Fruit fly (Drosophila melanogaster) whole organism, embryonic: ENCODE measurements around the gene Rgl.

ENCODE experiments used
- Ada2b ChIP-seq: fragments of 200-800 bp; sonication (Bioruptor generic); IDR thresholded peaks from 2 replicates; pipeline ENCODE4 v1.3.6; 2022; ENCODE audit warnings: missing biosample characterization, missing genetic modification characterization
- B-H1 ChIP-seq: fragments of 200-800 bp; sonication (Bioruptor generic); IDR thresholded peaks from 3 replicates; pipeline ENCODE4 v1.3.6; 2022; ENCODE audit warnings: missing biosample characterization, missing genetic modification characterization
- CG11504 ChIP-seq: fragments of 200-800 bp; sonication (Bioruptor generic); optimal IDR thresholded peaks from 3 replicates; lab custom pipeline; 2019; ENCODE audit warnings: missing biosample characterization, mild to moderate bottlenecking, missing genetic modification characterization, moderate library complexity
- CG14965 ChIP-seq: fragments of 200-800 bp; sonication (Bioruptor generic); optimal IDR thresholded peaks from 2 replicates; lab custom pipeline; 2016; ENCODE audit warnings: missing biosample characterization, missing genetic modification characterization, borderline replicate concordance
- CG15479 ChIP-seq: fragments of 200-800 bp; sonication (Bioruptor generic); optimal IDR thresholded peaks from 3 replicates; lab custom pipeline; 2019; ENCODE audit warnings: missing biosample characterization, mild to moderate bottlenecking, missing genetic modification characterization, moderate library complexity
- CG1602 ChIP-seq: fragments of 200-800 bp; sonication (Bioruptor generic); optimal IDR thresholded peaks from 3 replicates; lab custom pipeline; 2016; ENCODE audit warnings: missing biosample characterization, missing genetic modification characterization
- CG18476 ChIP-seq: fragments of 200-800 bp; sonication (Bioruptor generic); optimal IDR thresholded peaks from 2 replicates; lab custom pipeline; 2016; ENCODE audit warnings: missing biosample characterization, mild to moderate bottlenecking, missing genetic modification characterization
- CG2712 ChIP-seq: fragments of 200-800 bp; optimal IDR thresholded peaks from 3 replicates; lab custom pipeline; 2019; ENCODE audit warnings: missing biosample characterization, mild to moderate bottlenecking, missing genetic modification characterization, moderate library complexity
- CG31365 ChIP-seq: fragments of 200-800 bp; sonication (Bioruptor generic); optimal IDR thresholded peaks from 2 replicates; lab custom pipeline; 2018; ENCODE audit warnings: missing biosample characterization, mild to moderate bottlenecking, missing genetic modification characterization
- CG31441 ChIP-seq: fragments of 200-800 bp; sonication (Bioruptor generic); IDR thresholded peaks from 2 replicates; pipeline ENCODE4 v1.3.6; 2022; ENCODE audit warnings: missing biosample characterization, missing genetic modification characterization
- CG42726 ChIP-seq: fragments of 200-800 bp; sonication (Bioruptor generic); IDR thresholded peaks from 2 replicates; pipeline ENCODE4 v1.3.6; 2022; ENCODE audit warnings: missing biosample characterization, missing genetic modification characterization; ENCODE audit not compliant: partially characterized antibody
- CG4730 ChIP-seq: fragments of 200-800 bp; sonication (Bioruptor generic); IDR thresholded peaks from 2 replicates; pipeline ENCODE4 v1.3.6; 2022; ENCODE audit warnings: missing biosample characterization, missing genetic modification characterization
- CG7357 ChIP-seq: fragments of 200-800 bp; sonication (Bioruptor generic); IDR thresholded peaks from 3 replicates; pipeline ENCODE4 v1.3.6; 2022; ENCODE audit warnings: missing biosample characterization, missing genetic modification characterization
- CG8290 ChIP-seq, 3 experiments: fragments of 200-800 bp; sonication (Bioruptor generic); optimal IDR thresholded peaks; 2 replicates each; lab custom pipeline; 2016 to 2019; ENCODE audit warnings: missing biosample characterization in 3 of 3, missing genetic modification characterization in 3 of 3, mild to moderate bottlenecking in 2 of 3, moderate library complexity in 1 of 3
- CG8944 ChIP-seq: fragments of 200-800 bp; sonication (Bioruptor generic); optimal IDR thresholded peaks from 3 replicates; lab custom pipeline; 2016; ENCODE audit warnings: missing biosample characterization, missing genetic modification characterization
- CG9727 ChIP-seq: fragments of 200-800 bp; sonication (Bioruptor generic); optimal IDR thresholded peaks from 3 replicates; lab custom pipeline; 2017; ENCODE audit warnings: missing biosample characterization, mild to moderate bottlenecking, missing genetic modification characterization
- CHES-1-like ChIP-seq: fragments of 200-800 bp; sonication (Bioruptor generic); optimal IDR thresholded peaks from 2 replicates; lab custom pipeline; 2016; ENCODE audit warnings: missing biosample characterization, missing genetic modification characterization
- Ets97D ChIP-seq: fragments of 200-800 bp; sonication (Bioruptor generic); optimal IDR thresholded peaks from 3 replicates; lab custom pipeline; 2016; ENCODE audit warnings: missing biosample characterization, missing genetic modification characterization
- Mes4 ChIP-seq: fragments of 200-800 bp; sonication (Bioruptor generic); optimal IDR thresholded peaks from 2 replicates; lab custom pipeline; 2016; ENCODE audit warnings: missing biosample characterization, missing genetic modification characterization
- Myb ChIP-seq: fragments of 200-800 bp; sonication (Bioruptor generic); optimal IDR thresholded peaks from 2 replicates; lab custom pipeline; 2016; ENCODE audit warnings: missing biosample characterization, missing genetic modification characterization
- Optix ChIP-seq: fragments of 200-800 bp; sonication (Bioruptor generic); IDR thresholded peaks from 3 replicates; pipeline ENCODE4 v1.3.6; 2022; ENCODE audit warnings: missing biosample characterization, missing genetic modification characterization
- Scr ChIP-seq: fragments of 200-800 bp; sonication (Bioruptor generic); IDR thresholded peaks from 2 replicates; pipeline ENCODE4 v1.3.6; 2022; ENCODE audit warnings: missing biosample characterization, missing genetic modification characterization; ENCODE audit not compliant: partially characterized antibody
- Vsx1 ChIP-seq: fragments of 200-800 bp; sonication (Bioruptor generic); optimal IDR thresholded peaks from 2 replicates; lab custom pipeline; 2017; ENCODE audit warnings: missing biosample characterization, mild to moderate bottlenecking, missing genetic modification characterization, missing genetic modification reagents
- chif ChIP-seq, 2 experiments: fragments of 200-800 bp; sonication (Bioruptor generic); optimal IDR thresholded peaks; 3 replicates each; lab custom pipeline; 2016; ENCODE audit warnings: missing biosample characterization in 2 of 2, missing genetic modification characterization in 2 of 2
- chinmo ChIP-seq: fragments of 200-800 bp; sonication (Bioruptor generic); IDR thresholded peaks from 4 replicates; pipeline ENCODE4 v1.3.6; 2022; ENCODE audit warnings: missing biosample characterization, missing genetic modification characterization; ENCODE audit not compliant: partially characterized antibody
- chm ChIP-seq: fragments of 200-800 bp; sonication (Bioruptor generic); IDR thresholded peaks from 2 replicates; pipeline ENCODE4 v1.3.6; 2022; ENCODE audit warnings: missing biosample characterization, missing genetic modification characterization
- dan ChIP-seq: fragments of 200-800 bp; sonication (Bioruptor generic); IDR thresholded peaks from 2 replicates; pipeline ENCODE4 v1.3.6; 2022; ENCODE audit warnings: missing biosample characterization, missing genetic modification characterization
- dmrt11E ChIP-seq: fragments of 200-800 bp; sonication (Bioruptor generic); optimal IDR thresholded peaks from 3 replicates; lab custom pipeline; 2018; ENCODE audit warnings: missing biosample characterization, mild to moderate bottlenecking, missing genetic modification characterization, moderate library complexity
- ems ChIP-seq: fragments of 200-800 bp; sonication (Bioruptor generic); optimal IDR thresholded peaks from 3 replicates; lab custom pipeline; 2016; ENCODE audit warnings: missing biosample characterization, missing genetic modification characterization
- ewg ChIP-seq: fragments of 200-800 bp; sonication (Bioruptor generic); optimal IDR thresholded peaks from 3 replicates; lab custom pipeline; 2017; ENCODE audit warnings: mild to moderate bottlenecking, missing biosample characterization, missing genetic modification reagents, missing genetic modification characterization
- exex ChIP-seq: fragments of 200-800 bp; sonication (Bioruptor generic); optimal IDR thresholded peaks from 4 replicates; lab custom pipeline; 2018; ENCODE audit warnings: missing biosample characterization, mild to moderate bottlenecking, missing genetic modification characterization, moderate library complexity
- gcm ChIP-seq: fragments of 200-800 bp; sonication (Bioruptor generic); optimal IDR thresholded peaks from 2 replicates; lab custom pipeline; 2019; ENCODE audit warnings: missing biosample characterization, mild to moderate bottlenecking, missing genetic modification characterization, moderate library complexity
- gem ChIP-seq: fragments of 200-800 bp; sonication (Bioruptor generic); optimal IDR thresholded peaks from 2 replicates; lab custom pipeline; 2019; ENCODE audit warnings: missing biosample characterization, mild to moderate bottlenecking, missing genetic modification characterization, moderate library complexity
- grn ChIP-seq: fragments of 200-800 bp; sonication (Bioruptor generic); optimal IDR thresholded peaks from 3 replicates; lab custom pipeline; 2017; ENCODE audit warnings: missing biosample characterization, missing genetic modification characterization
- insv ChIP-seq, 2 experiments: fragments of 200-800 bp; sonication (Bioruptor generic); optimal IDR thresholded peaks; 3 replicates each; lab custom pipeline; 2016 to 2018; ENCODE audit warnings: missing biosample characterization in 2 of 2, missing genetic modification characterization in 2 of 2
- lab ChIP-seq: fragments of 200-800 bp; sonication (Bioruptor generic); optimal IDR thresholded peaks from 3 replicates; lab custom pipeline; 2017; ENCODE audit warnings: missing biosample characterization, missing genetic modification characterization, mild to moderate bottlenecking, moderate library complexity, missing genetic modification reagents
- mirr ChIP-seq: fragments of 200-800 bp; sonication (Bioruptor generic); optimal IDR thresholded peaks from 3 replicates; lab custom pipeline; 2018; ENCODE audit warnings: missing biosample characterization, mild to moderate bottlenecking, missing genetic modification characterization
- rib ChIP-seq: fragments of 200-800 bp; sonication (Bioruptor generic); IDR thresholded peaks from 2 replicates; pipeline ENCODE4 v1.3.6; 2022; ENCODE audit warnings: missing biosample characterization, missing genetic modification characterization
- sd ChIP-seq: fragments of 200-800 bp; sonication (Bioruptor generic); optimal IDR thresholded peaks from 3 replicates; lab custom pipeline; 2018; ENCODE audit warnings: missing biosample characterization, mild to moderate bottlenecking, missing genetic modification characterization, moderate library complexity
- slp2 ChIP-seq: fragments of 200-800 bp; sonication (Bioruptor generic); optimal IDR thresholded peaks from 2 replicates; lab custom pipeline; 2016; ENCODE audit warnings: missing biosample characterization, missing genetic modification characterization
- stwl ChIP-seq: fragments of 200-800 bp; sonication (Bioruptor generic); optimal IDR thresholded peaks from 3 replicates; lab custom pipeline; 2018; ENCODE audit warnings: missing biosample characterization, mild to moderate bottlenecking, missing genetic modification characterization, moderate library complexity
- sug ChIP-seq: fragments of 200-800 bp; optimal IDR thresholded peaks from 2 replicates; lab custom pipeline; 2019; ENCODE audit warnings: missing biosample characterization, mild to moderate bottlenecking, missing genetic modification characterization, moderate library complexity
- ttk ChIP-seq: fragments of 200-800 bp; sonication (Bioruptor generic); IDR thresholded peaks from 2 replicates; pipeline ENCODE4 v2.1.2; 2022; ENCODE audit warnings: missing biosample characterization, missing genetic modification characterization
- vnd ChIP-seq: fragments of 200-800 bp; sonication (Bioruptor generic); IDR thresholded peaks from 3 replicates; pipeline ENCODE4 v1.3.6; 2022; ENCODE audit warnings: missing biosample characterization, missing genetic modification characterization; ENCODE audit not compliant: partially characterized antibody
- wek ChIP-seq: fragments of 200-800 bp; sonication (Bioruptor generic); optimal IDR thresholded peaks from 3 replicates; lab custom pipeline; 2018; ENCODE audit warnings: missing biosample characterization, mild to moderate bottlenecking, missing genetic modification characterization, moderate library complexity
- zfh1 ChIP-seq: fragments of 200-800 bp; sonication (Bioruptor generic); IDR thresholded peaks from 3 replicates; pipeline ENCODE4 v1.3.6; 2022; ENCODE audit warnings: missing biosample characterization, missing genetic modification characterization

Rgl gene

dm6 chr3L:13957212-13957668 is 32.1 kb upstream of the Rgl start (continued):
- no peak for TF ChIP-seq Scr (GFP tag; lab: Robert Waterston, UW)
- TF ChIP-seq gem (tag; lab: Kevin White, UChicago): peak; percentile 87
- no peak for TF ChIP-seq Ada2b (GFP tag; lab: Robert Waterston, UW)
- no peak for TF ChIP-seq zfh1 (GFP tag; lab: Robert Waterston, UW)
- no peak for TF ChIP-seq slp2 (GFP tag; lab: Kevin White, UChicago)
- no peak for TF ChIP-seq CG8944 (GFP tag; lab: Kevin White, UChicago)
- TF ChIP-seq, all 482 proteins: peak for 226

DNA sequence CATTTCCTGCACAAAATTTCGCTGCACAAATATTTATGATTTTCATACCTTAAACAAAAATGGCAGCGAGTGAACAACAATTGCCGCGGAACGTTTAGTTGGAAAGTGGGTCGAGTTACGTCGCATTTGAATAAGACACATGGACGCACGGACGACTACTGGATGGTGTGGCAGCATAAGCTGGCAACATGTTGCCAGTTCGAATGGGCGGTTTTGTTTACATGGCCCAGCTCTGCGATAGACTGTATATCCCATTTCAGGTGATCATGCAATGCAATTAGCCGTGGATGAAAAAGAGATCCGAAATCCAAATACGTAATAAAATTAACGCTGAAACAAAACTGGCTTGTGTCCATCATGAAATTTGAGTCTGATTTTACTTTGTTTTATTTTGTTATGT is 31.5 kb upstream of the Rgl start:
- TF ChIP-seq CG11504 (peak; percentile 90), ewg (GFP tag; lab: Kevin White, UChicago) (no peak)

- TF ChIP-seq wek (GFP tag; lab: Kevin White, UChicago) (no peak), CG18476 (GFP tag; lab: Kevin White, UChicago) (no peak), CG2712 (tag; lab: Kevin White, UChicago) (no peak), chif (GFP tag; optimal IDR thresholded peaks at IDR 0.05; lab: Kevin White, UChicago) (no peak), sd (tag; lab: Kevin White, UChicago) (peak; percentile 1), CG9727 (GFP tag; lab: Kevin White, UChicago) (no peak), ttk (GFP tag; lab: Robert Waterston, UW) (0 out of 2 replicates have a peak, but pooled peaks have one; percentile 30), dmrt11E (tag; lab: Kevin White, UChicago) (no peak), B-H1 (GFP tag; lab: Robert Waterston, UW) (no peak), CG4730 (GFP tag; lab: Robert Waterston, UW) (no peak), lab (GFP tag; lab: Kevin White, UChicago) (peak; percentile 46), ems (GFP tag; lab: Kevin White, UChicago) (no peak), gcm (GFP tag; lab: Kevin White, UChicago) (no peak), CG8290 (GFP tag; optimal IDR thresholded peaks at IDR 0.05; lab: Kevin White, UChicago) (no peak), CG8290 (tag; optimal IDR thresholded peaks at IDR 0.05; lab: Kevin White, UChicago) (peak in 1 of 2 experiments; percentile 20), vnd (GFP tag; lab: Robert Waterston, UW) (no peak), chm (GFP tag; lab: Robert Waterston, UW) (no peak), Vsx1 (no peak), Optix (GFP tag; lab: Robert Waterston, UW) (no peak), Myb (GFP tag; lab: Kevin White, UChicago) (no peak), dan (GFP tag; lab: Robert Waterston, UW) (no peak), mirr (no peak), Ets97D (GFP tag; lab: Kevin White, UChicago) (no peak), grn (GFP tag; lab: Kevin White, UChicago) (peak; percentile 17), chinmo (GFP tag; lab: Robert Waterston, UW) (0 out of 4 replicates have a peak, but pooled peaks have one; percentile 66), CG1602 (GFP tag; lab: Kevin White, UChicago) (no peak), CG42726 (GFP tag; lab: Robert Waterston, UW) (no peak), CG31365 (tag; lab: Kevin White, UChicago) (no peak), rib (GFP tag; lab: Robert Waterston, UW) (peak; percentile 35; the same call in 1 of the 2 replicates), insv (GFP tag; optimal IDR thresholded peaks at IDR 0.05; lab: Kevin White, UChicago) (no peak), exex (tag; lab: Kevin White, UChicago) (peak; percentile 22), CG31441 (no peak), CG7357 (GFP tag; lab: Robert Waterston, UW) (no peak), CG15479 (peak; percentile 38), Mes4 (GFP tag; lab: Kevin White, UChicago) (no peak), CHES-1-like (GFP tag; lab: Kevin White, UChicago) (no peak), CG14965 (GFP tag; lab: Kevin White, UChicago) (no peak), sug (tag; lab: Kevin White, UChicago) (peak; percentile 21), stwl (tag; lab: Kevin White, UChicago) (no peak)
Measured at dm6 chr3L:13952484-13953048, 27.4 kb upstream of the Rgl start.
